Worm (Caenorhabditis elegans) whole organism, L2 larva: ENCODE measurements around the gene ilc-17.1.

ENCODE experiments used
- C34F6.9 ChIP-seq: fragments of 150-350 bp; optimal IDR thresholded peaks from 2 replicates; lab custom pipeline; 2014; ENCODE audit warnings: missing biosample characterization, missing genetic modification characterization
- F13H6.1 ChIP-seq: sonication (generic microtip); optimal IDR thresholded peaks from 2 replicates; lab custom pipeline; 2016; ENCODE audit warnings: missing genetic modification characterization, missing compliant biosample characterization
- R02D3.7 ChIP-seq: fragments of 150-350 bp; optimal IDR thresholded peaks from 2 replicates; lab custom pipeline; 2014; ENCODE audit warnings: missing biosample characterization, missing genetic modification characterization
- Y55F3AM.14 ChIP-seq: fragments of 200-800 bp; sonication (Bioruptor generic); optimal IDR thresholded peaks from 2 replicates; lab custom pipeline; 2018; ENCODE audit warnings: mild to moderate bottlenecking, missing genetic modification characterization, missing compliant biosample characterization
- ZK546.5 ChIP-seq: sonication (generic microtip); optimal IDR thresholded peaks from 2 replicates; lab custom pipeline; 2017; ENCODE audit warnings: missing biosample characterization, missing genetic modification characterization
- alr-1 ChIP-seq: fragments of 150-350 bp; optimal IDR thresholded peaks from 2 replicates; lab custom pipeline; 2014; ENCODE audit warnings: missing biosample characterization, missing genetic modification characterization
- aly-2 ChIP-seq: fragments of 150-350 bp; optimal IDR thresholded peaks from 2 replicates; lab custom pipeline; 2014; ENCODE audit warnings: missing biosample characterization, missing genetic modification characterization
- ama-1 ChIP-seq: fragments of 150-350 bp; optimal IDR thresholded peaks from 2 replicates; lab custom pipeline; 2018; ENCODE audit warnings: inconsistent platforms
- blmp-1 ChIP-seq: sonication (generic microtip); optimal IDR thresholded peaks from 2 replicates; lab custom pipeline; 2017; ENCODE audit warnings: missing genetic modification characterization, mild to moderate bottlenecking, missing compliant biosample characterization, antibody characterized with exemption, moderate library complexity; ENCODE audit not compliant: insufficient read depth
- ceh-16 ChIP-seq: fragments of 150-350 bp; optimal IDR thresholded peaks from 2 replicates; lab custom pipeline; 2014; ENCODE audit warnings: missing biosample characterization, missing genetic modification characterization
- crh-2 ChIP-seq: sonication (generic microtip); optimal IDR thresholded peaks from 2 replicates; lab custom pipeline; 2017; ENCODE audit warnings: missing biosample characterization, missing genetic modification characterization
- dmd-4 ChIP-seq: sonication (generic microtip); optimal IDR thresholded peaks from 2 replicates; lab custom pipeline; 2017; ENCODE audit warnings: missing biosample characterization, missing genetic modification characterization
- egl-27 ChIP-seq: sonication (generic microtip); optimal IDR thresholded peaks from 3 replicates; lab custom pipeline; 2017; ENCODE audit warnings: missing biosample characterization, missing genetic modification reagents, missing genetic modification characterization
- elt-1 ChIP-seq: fragments of 150-350 bp; optimal IDR thresholded peaks from 2 replicates; lab custom pipeline; 2014; ENCODE audit warnings: missing biosample characterization, missing genetic modification characterization
- elt-3 ChIP-seq: sonication (generic microtip); optimal IDR thresholded peaks from 2 replicates; lab custom pipeline; 2017; ENCODE audit warnings: missing biosample characterization, missing genetic modification characterization
- fos-1 ChIP-seq: fragments of 150-350 bp; optimal IDR thresholded peaks from 2 replicates; lab custom pipeline; 2014; ENCODE audit warnings: missing biosample characterization, missing genetic modification characterization
- gmeb-1 ChIP-seq: fragments of 150-350 bp; optimal IDR thresholded peaks from 2 replicates; lab custom pipeline; 2014; ENCODE audit warnings: missing biosample characterization, missing genetic modification characterization
- lin-11 ChIP-seq: fragments of 150-350 bp; sonication (generic microtip); optimal IDR thresholded peaks from 2 replicates; lab custom pipeline; 2014; ENCODE audit warnings: missing biosample characterization, missing genetic modification characterization, inconsistent platforms, mixed read lengths
- lin-13 ChIP-seq: fragments of 150-350 bp; optimal IDR thresholded peaks from 2 replicates; lab custom pipeline; 2014; ENCODE audit warnings: missing biosample characterization, missing genetic modification reagents, missing genetic modification characterization
- lsy-2 ChIP-seq, 2 experiments: fragments of 150-350 bp in 1 of 2; sonication (generic microtip) in 1 of 2; optimal IDR thresholded peaks; 2 replicates each; lab custom pipeline; 2014 to 2017; ENCODE audit warnings: missing biosample characterization in 2 of 2, missing genetic modification characterization in 2 of 2
- mbf-1 ChIP-seq: sonication (generic microtip); optimal IDR thresholded peaks from 2 replicates; lab custom pipeline; 2017; ENCODE audit warnings: missing biosample characterization, missing genetic modification characterization
- mdl-1 ChIP-seq, 2 experiments: fragments of 150-350 bp in 1 of 2; sonication (generic microtip) in 1 of 2; optimal IDR thresholded peaks; 2 replicates each; lab custom pipeline; 2017; ENCODE audit warnings: missing biosample characterization in 2 of 2, missing genetic modification characterization in 2 of 2
- nhr-10 ChIP-seq: sonication (generic microtip); optimal IDR thresholded peaks from 2 replicates; lab custom pipeline; 2017; ENCODE audit warnings: missing biosample characterization, missing genetic modification characterization
- nhr-12 ChIP-seq: fragments of 150-350 bp; optimal IDR thresholded peaks from 2 replicates; lab custom pipeline; 2014; ENCODE audit warnings: missing biosample characterization, missing genetic modification characterization
- nhr-129 ChIP-seq: fragments of 150-350 bp; optimal IDR thresholded peaks from 2 replicates; lab custom pipeline; 2014; ENCODE audit warnings: missing biosample characterization, missing genetic modification characterization
- nhr-21 ChIP-seq: fragments of 150-350 bp; optimal IDR thresholded peaks from 2 replicates; lab custom pipeline; 2014; ENCODE audit warnings: missing biosample characterization, missing genetic modification characterization
- nhr-237 ChIP-seq: fragments of 150-350 bp; optimal IDR thresholded peaks from 2 replicates; lab custom pipeline; 2014; ENCODE audit warnings: missing biosample characterization, missing genetic modification characterization
- nhr-25 ChIP-seq: fragments of 150-350 bp; sonication (generic microtip); optimal IDR thresholded peaks from 3 replicates; lab custom pipeline; 2014; ENCODE audit warnings: missing biosample characterization, missing genetic modification characterization
- nhr-6 ChIP-seq: fragments of 150-350 bp; optimal IDR thresholded peaks from 2 replicates; lab custom pipeline; 2014; ENCODE audit warnings: missing biosample characterization, missing genetic modification characterization
- peb-1 ChIP-seq: fragments of 150-350 bp; optimal IDR thresholded peaks from 2 replicates; lab custom pipeline; 2014; ENCODE audit warnings: missing biosample characterization, missing genetic modification characterization
- skn-1 ChIP-seq: sonication (generic microtip); optimal IDR thresholded peaks from 2 replicates; lab custom pipeline; 2017; ENCODE audit warnings: missing biosample characterization, missing genetic modification characterization
- sma-3 ChIP-seq: sonication (generic microtip); optimal IDR thresholded peaks from 2 replicates; lab custom pipeline; 2016; ENCODE audit warnings: missing genetic modification reagents, missing genetic modification characterization, missing compliant biosample characterization
- sma-9 ChIP-seq, 2 experiments: fragments of 150-350 bp in 1 of 2; sonication (generic microtip) in 1 of 2; optimal IDR thresholded peaks; 2 replicates each; lab custom pipeline; 2014 to 2016; ENCODE audit warnings: missing genetic modification characterization in 2 of 2, mild to moderate bottlenecking in 1 of 2, missing biosample characterization in 1 of 2, missing compliant biosample characterization in 1 of 2, missing genetic modification reagents in 1 of 2, moderate library complexity in 1 of 2
- snpc-4 ChIP-seq: fragments of 150-350 bp; optimal IDR thresholded peaks from 2 replicates; lab custom pipeline; 2014; ENCODE audit warnings: missing biosample characterization, missing genetic modification characterization
- unc-39 ChIP-seq: fragments of 150-350 bp; optimal IDR thresholded peaks from 2 replicates; lab custom pipeline; 2014; ENCODE audit warnings: missing biosample characterization, missing genetic modification characterization
- zag-1 ChIP-seq: fragments of 150-350 bp; optimal IDR thresholded peaks from 2 replicates; lab custom pipeline; 2014; ENCODE audit warnings: missing biosample characterization, missing genetic modification characterization
- ztf-11 ChIP-seq: sonication (generic microtip); optimal IDR thresholded peaks from 2 replicates; lab custom pipeline; 2017; ENCODE audit warnings: missing biosample characterization, missing genetic modification characterization
- ztf-4 ChIP-seq: fragments of 150-350 bp; optimal IDR thresholded peaks from 2 replicates; lab custom pipeline; 2014; ENCODE audit warnings: missing biosample characterization, missing genetic modification characterization

ilc-17.1 gene

ce11 chrX:12781712-12782444 lies 12.3 kb upstream of the ilc-17.1 start, which contains the start of gene alh-13 (continued):
- no peak for TF ChIP-seq ztf-4 (tag; lab: Kevin White, UChicago)
- peak; percentile 62 for TF ChIP-seq nhr-21

- TF ChIP-seq sma-9 (GFP tag; optimal IDR thresholded peaks at IDR 0.05; lab: Kevin White, UChicago) (peak; percentile 37), sma-9 (tag; optimal IDR thresholded peaks at IDR 0.05; lab: Kevin White, UChicago) (no peak), fos-1 (tag; lab: Kevin White, UChicago) (peak; percentile 25), blmp-1 (no peak), F13H6.1 (tag; lab: Kevin White, UChicago) (peak; percentile 39)
Observed at ce11 chrX:12780674-12781073, 11.1 kb upstream of the ilc-17.1 start.

- TF ChIP-seq aly-2 (tag; lab: Kevin White, UChicago): no peak
- TF ChIP-seq nhr-6 (tag; lab: Kevin White, UChicago): no peak
- no peak for TF ChIP-seq sma-3
- no peak for TF ChIP-seq nhr-237 (tag; lab: Kevin White, UChicago)
- TF ChIP-seq dmd-4 (tag; lab: Kevin White, UChicago): no peak
- TF ChIP-seq F13H6.1 (tag; lab: Kevin White, UChicago): no peak
Observed at ce11 chrX:12764009-12764408, 5.6 kb downstream of the ilc-17.1 start.

ce11 chrX:12761778-12762177 lies 7.8 kb downstream of the ilc-17.1 start, which contains the start of gene cept-1:
Gene cept-1, plus strand, starts transcription at chrX:12762078.
- TF ChIP-seq nhr-129 (tag; lab: Kevin White, UChicago): no peak
- TF ChIP-seq, all 48 proteins: peak for 0

- TF ChIP-seq skn-1 (tag; lab: Kevin White, UChicago) (no peak), sma-3 (peak; percentile 52), fos-1 (tag; lab: Kevin White, UChicago) (peak; percentile 3), mdl-1 (tag; optimal IDR thresholded peaks at IDR 0.05; lab: Kevin White, UChicago) (peak in 1 of 2 experiments; percentile 40), nhr-25 (tag; lab: Kevin White, UChicago) (peak; percentile 57), unc-39 (tag; lab: Kevin White, UChicago) (no peak), nhr-129 (tag; lab: Kevin White, UChicago) (peak; percentile 49), C34F6.9 (tag; lab: Kevin White, UChicago) (peak; percentile 27), elt-1 (no peak), sma-9 (GFP tag; optimal IDR thresholded peaks at IDR 0.05; lab: Kevin White, UChicago) (peak; percentile 67), sma-9 (tag; optimal IDR thresholded peaks at IDR 0.05; lab: Kevin White, UChicago) (no peak), ztf-11 (tag; lab: Kevin White, UChicago) (no peak), elt-3 (tag; lab: Kevin White, UChicago) (no peak), peb-1 (no peak), blmp-1 (peak; percentile 80), ZK546.5 (tag; lab: Kevin White, UChicago) (no peak), lin-13 (GFP tag; lab: Kevin White, UChicago) (no peak)
Observed at ce11 chrX:12761295-12761775, 8.3 kb downstream of the ilc-17.1 start.

- TF ChIP-seq nhr-6 (tag; lab: Kevin White, UChicago) (no peak), lsy-2 (tag; optimal IDR thresholded peaks at IDR 0.05; lab: Kevin White, UChicago) (no peak), gmeb-1 (tag; lab: Kevin White, UChicago) (peak; percentile 38), ztf-4 (tag; lab: Kevin White, UChicago) (no peak), mdl-1 (tag; optimal IDR thresholded peaks at IDR 0.05; lab: Kevin White, UChicago) (peak; percentile 65 to 85), zag-1 (tag; lab: Kevin White, UChicago) (no peak), R02D3.7 (tag; lab: Kevin White, UChicago) (no peak), crh-2 (tag; lab: Kevin White, UChicago) (peak; percentile 70), sma-9 (GFP tag; optimal IDR thresholded peaks at IDR 0.05; lab: Kevin White, UChicago) (peak; percentile 90), sma-9 (tag; optimal IDR thresholded peaks at IDR 0.05; lab: Kevin White, UChicago) (no peak), C34F6.9 (tag; lab: Kevin White, UChicago) (no peak), egl-27 (no peak), fos-1 (tag; lab: Kevin White, UChicago) (peak; percentile 92), nhr-129 (tag; lab: Kevin White, UChicago) (peak; percentile 45), blmp-1 (peak; percentile 83), ama-1 (no peak), unc-39 (tag; lab: Kevin White, UChicago) (no peak), ceh-16 (tag; lab: Kevin White, UChicago) (no peak), nhr-10 (tag; lab: Kevin White, UChicago) (no peak), lin-11 (tag; lab: Kevin White, UChicago) (no peak), ZK546.5 (tag; lab: Kevin White, UChicago) (no peak), alr-1 (tag; lab: Kevin White, UChicago) (no peak), Y55F3AM.14 (GFP tag; lab: Kevin White, UChicago) (peak; percentile 25), nhr-12 (tag; lab: Kevin White, UChicago) (no peak), elt-3 (tag; lab: Kevin White, UChicago) (no peak), ztf-11 (tag; lab: Kevin White, UChicago) (no peak), snpc-4 (tag; lab: Kevin White, UChicago) (no peak), aly-2 (tag; lab: Kevin White, UChicago) (no peak), dmd-4 (tag; lab: Kevin White, UChicago) (no peak), sma-3 (peak; percentile 68), lin-13 (GFP tag; lab: Kevin White, UChicago) (no peak), mbf-1 (tag; lab: Kevin White, UChicago) (no peak)
Observed at ce11 chrX:12759642-12760041, 10.0 kb downstream of the ilc-17.1 start.
